Fruit fly (Drosophila melanogaster) whole organism, prepupa: ENCODE results near the gene CG4497.

Experiments
- Blimp-1 ChIP-seq: fragments of 200-800 bp; sonication (Bioruptor generic); optimal IDR thresholded peaks from 3 replicates; lab custom pipeline; 2017; ENCODE audit warnings: missing biosample characterization, missing genetic modification characterization, mild to moderate bottlenecking, moderate library complexity, missing genetic modification reagents
- CG6808 ChIP-seq: fragments of 200-800 bp; sonication (Bioruptor generic); optimal IDR thresholded peaks from 3 replicates; lab custom pipeline; 2017; ENCODE audit warnings: missing biosample characterization, missing genetic modification characterization, mild to moderate bottlenecking, moderate library complexity, missing genetic modification reagents
- Eip75B ChIP-seq: fragments of 200-800 bp; sonication (Bioruptor generic); optimal IDR thresholded peaks from 3 replicates; lab custom pipeline; 2016; ENCODE audit warnings: missing biosample characterization, missing genetic modification characterization
- Eip93F ChIP-seq: fragments of 200-800 bp; sonication (Bioruptor generic); optimal IDR thresholded peaks from 2 replicates; lab custom pipeline; 2016; ENCODE audit warnings: missing biosample characterization, mild to moderate bottlenecking, missing genetic modification characterization
- Ets21C ChIP-seq: fragments of 200-800 bp; sonication (Bioruptor generic); optimal IDR thresholded peaks from 3 replicates; lab custom pipeline; 2016; ENCODE audit warnings: missing biosample characterization, missing genetic modification characterization
- Hr4 ChIP-seq: fragments of 200-800 bp; sonication (Bioruptor generic); optimal IDR thresholded peaks from 3 replicates; lab custom pipeline; 2016; ENCODE audit warnings: missing biosample characterization, missing genetic modification characterization
- Met ChIP-seq: fragments of 200-800 bp; sonication (Bioruptor generic); optimal IDR thresholded peaks from 3 replicates; lab custom pipeline; 2016; ENCODE audit warnings: missing biosample characterization, missing genetic modification characterization
- Sox102F ChIP-seq: fragments of 200-800 bp; sonication (Bioruptor generic); optimal IDR thresholded peaks from 2 replicates; lab custom pipeline; 2016; ENCODE audit warnings: missing biosample characterization, mild to moderate bottlenecking, missing genetic modification characterization
- Sox14 ChIP-seq: fragments of 200-800 bp; sonication (Bioruptor generic); optimal IDR thresholded peaks from 3 replicates; lab custom pipeline; 2016; ENCODE audit warnings: missing biosample characterization, missing genetic modification characterization
- esn ChIP-seq: fragments of 200-800 bp; sonication (Bioruptor generic); optimal IDR thresholded peaks from 2 replicates; lab custom pipeline; 2016; ENCODE audit warnings: missing biosample characterization, mild to moderate bottlenecking, missing genetic modification characterization, moderate library complexity
- lz ChIP-seq: fragments of 200-800 bp; sonication (Bioruptor generic); optimal IDR thresholded peaks from 3 replicates; lab custom pipeline; 2016; ENCODE audit warnings: missing biosample characterization, missing genetic modification characterization
- pdm3 ChIP-seq: fragments of 200-800 bp; sonication (Bioruptor generic); optimal IDR thresholded peaks from 3 replicates; lab custom pipeline; 2016; ENCODE audit warnings: missing biosample characterization, missing genetic modification characterization

DNA sequence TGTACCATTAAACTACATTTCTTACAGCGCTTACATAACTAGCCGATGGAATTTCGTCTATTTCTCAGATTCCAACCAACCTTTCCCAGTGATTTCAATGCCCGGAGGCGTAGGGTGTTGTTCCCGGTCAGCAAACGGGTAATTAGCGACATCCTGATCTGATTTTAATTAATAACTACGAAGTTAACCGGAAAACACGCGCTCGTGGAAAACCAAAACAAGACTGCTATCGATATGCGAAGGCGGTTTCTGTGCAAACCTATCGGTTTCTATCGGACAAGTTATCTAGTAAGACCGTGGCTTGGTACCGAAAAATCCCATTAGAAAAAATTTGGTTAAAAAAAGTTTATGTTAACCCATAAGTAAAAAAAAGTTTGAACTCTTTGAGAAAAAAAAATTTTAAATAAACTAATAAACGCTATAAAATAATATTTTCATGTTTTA lies 28.5 kb upstream of the CG4497 start, which contains the start of gene mEFG1:
- TF ChIP-seq Met (GFP tag; lab: Kevin White, UChicago) (no peak), Eip75B (no peak), CG6808 (GFP tag; lab: Kevin White, UChicago) (no peak), Blimp-1 (no peak), esn (no peak), Hr4 (no peak), Ets21C (GFP tag; lab: Kevin White, UChicago) (no peak), lz (GFP tag; lab: Kevin White, UChicago) (no peak), pdm3 (GFP tag; lab: Kevin White, UChicago) (no peak), Eip93F (GFP tag; lab: Kevin White, UChicago) (no peak), Sox102F (GFP tag; lab: Kevin White, UChicago) (no peak), Sox14 (GFP tag; lab: Kevin White, UChicago) (no peak)
